Worm (Caenorhabditis elegans) whole organism, midembryonic: Measurements from ENCODE around the gene str-40.

Experiments used
- klf-2 ChIP-seq: fragments of 200-800 bp; sonication (Bioruptor generic); conservative IDR thresholded peaks from 2 replicates; pipeline ENCODE4 v1.3.6; 2022; ENCODE audit warnings: missing genetic modification reagents, missing genetic modification characterization, missing compliant biosample characterization
- med-1 ChIP-seq: sonication (generic microtip); optimal IDR thresholded peaks from 2 replicates; lab custom pipeline; 2017; ENCODE audit warnings: missing genetic modification characterization, mild to moderate bottlenecking, missing compliant biosample characterization, antibody characterized with exemption, missing genetic modification reagents; ENCODE audit not compliant: insufficient read depth
- ztf-23 ChIP-seq: fragments of 200-800 bp; sonication (Bioruptor generic); IDR thresholded peaks from 2 replicates; pipeline ENCODE4 v1.3.6; 2022; ENCODE audit warnings: missing genetic modification reagents, missing genetic modification characterization, missing compliant biosample characterization

DNA sequence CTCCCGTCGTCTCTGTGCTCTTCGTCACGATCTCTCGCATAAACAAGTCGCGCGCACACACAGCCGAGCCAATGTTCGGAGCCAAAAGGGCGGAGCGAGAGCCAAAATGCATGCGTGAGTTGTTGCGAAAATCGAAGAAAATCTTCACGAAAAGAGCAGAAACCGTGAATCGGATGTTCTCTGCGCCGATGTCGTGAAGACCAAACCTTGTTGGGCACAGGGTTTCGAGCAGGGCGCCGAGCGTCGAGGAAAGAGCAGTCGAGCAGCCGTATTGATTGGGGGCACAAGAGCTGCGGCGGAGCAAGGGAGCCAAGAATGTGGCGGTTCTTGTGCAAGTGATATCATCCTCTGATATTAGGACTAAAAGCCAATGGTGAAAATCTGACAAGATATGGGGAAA is 22.6 kb downstream of the str-40 start:
- TF ChIP-seq ztf-23 (GFP tag; lab: Robert Waterston, UW) (no peak), klf-2 (no peak), med-1 (no peak)
